Fruit fly (Drosophila melanogaster) whole organism, embryonic: ENCODE results near the gene CG6870.
A peak's percentile ranks its signal among the peaks of the same experiment; 100 is the strongest.

Source experiments
- ATbp ChIP-seq: fragments of 200-800 bp; sonication (Bioruptor generic); optimal IDR thresholded peaks from 2 replicates; lab custom pipeline; 2017; ENCODE audit warnings: missing biosample characterization, mild to moderate bottlenecking, missing genetic modification characterization, missing genetic modification reagents
- BEAF-32 ChIP-seq: fragments of 200-800 bp; sonication (Bioruptor generic); optimal IDR thresholded peaks from 3 replicates; lab custom pipeline; 2017; ENCODE audit warnings: missing biosample characterization, missing genetic modification characterization, mild to moderate bottlenecking, moderate library complexity, missing genetic modification reagents
- Bgb ChIP-seq: fragments of 200-800 bp; sonication (Bioruptor generic); IDR thresholded peaks from 2 replicates; pipeline ENCODE4 v1.3.6; 2022; ENCODE audit warnings: missing biosample characterization, missing genetic modification characterization; ENCODE audit not compliant: partially characterized antibody
- CG10543 ChIP-seq: fragments of 200-800 bp; sonication (Bioruptor generic); optimal IDR thresholded peaks from 3 replicates; lab custom pipeline; 2017; ENCODE audit warnings: missing biosample characterization, mild to moderate bottlenecking, missing genetic modification characterization, moderate library complexity
- CG11504 ChIP-seq: fragments of 200-800 bp; sonication (Bioruptor generic); optimal IDR thresholded peaks from 3 replicates; lab custom pipeline; 2019; ENCODE audit warnings: missing biosample characterization, mild to moderate bottlenecking, missing genetic modification characterization, moderate library complexity
- CG13287 ChIP-seq: fragments of 200-800 bp; sonication (Bioruptor generic); IDR thresholded peaks from 2 replicates; pipeline ENCODE4 v1.3.6; 2022; ENCODE audit warnings: missing biosample characterization, missing genetic modification characterization; ENCODE audit not compliant: partially characterized antibody
- CG14667 ChIP-seq: fragments of 200-800 bp; sonication (Bioruptor generic); IDR thresholded peaks from 2 replicates; pipeline ENCODE4 v1.3.6; 2022; ENCODE audit warnings: missing biosample characterization, missing genetic modification characterization
- CG15514 ChIP-seq: fragments of 200-800 bp; sonication (Bioruptor generic); optimal IDR thresholded peaks from 3 replicates; lab custom pipeline; 2017; ENCODE audit warnings: missing biosample characterization, missing genetic modification characterization, mild to moderate bottlenecking, moderate library complexity, missing genetic modification reagents
- CG15601 ChIP-seq: fragments of 200-800 bp; sonication (Bioruptor generic); optimal IDR thresholded peaks from 3 replicates; lab custom pipeline; 2019; ENCODE audit warnings: missing biosample characterization, mild to moderate bottlenecking, missing genetic modification characterization, moderate library complexity
- CG1602 ChIP-seq: fragments of 200-800 bp; sonication (Bioruptor generic); optimal IDR thresholded peaks from 3 replicates; lab custom pipeline; 2016; ENCODE audit warnings: missing biosample characterization, missing genetic modification characterization
- CG1603 ChIP-seq: fragments of 200-800 bp; sonication (Bioruptor generic); optimal IDR thresholded peaks from 2 replicates; lab custom pipeline; 2019; ENCODE audit warnings: missing biosample characterization, mild to moderate bottlenecking, missing genetic modification characterization, moderate library complexity
- CG16813 ChIP-seq: fragments of 200-800 bp; sonication (Bioruptor generic); IDR thresholded peaks from 3 replicates; pipeline ENCODE4 v1.3.6; 2022; ENCODE audit warnings: missing biosample characterization, missing genetic modification characterization; ENCODE audit not compliant: partially characterized antibody
- CG2116 ChIP-seq: fragments of 200-800 bp; sonication (Bioruptor generic); optimal IDR thresholded peaks from 3 replicates; lab custom pipeline; 2018; ENCODE audit warnings: missing biosample characterization, mild to moderate bottlenecking, missing genetic modification characterization
- CG2199 ChIP-seq: fragments of 200-800 bp; sonication (Bioruptor generic); IDR thresholded peaks from 3 replicates; pipeline ENCODE4 v1.3.6; 2022; ENCODE audit warnings: missing biosample characterization, missing genetic modification characterization
- CG30020 ChIP-seq: fragments of 200-800 bp; optimal IDR thresholded peaks from 2 replicates; lab custom pipeline; 2019; ENCODE audit warnings: missing biosample characterization, mild to moderate bottlenecking, missing genetic modification characterization, moderate library complexity
- CG3065 ChIP-seq: fragments of 200-800 bp; sonication (Bioruptor generic); optimal IDR thresholded peaks from 2 replicates; lab custom pipeline; 2016; ENCODE audit warnings: missing biosample characterization, missing genetic modification characterization
- CG33213 ChIP-seq: fragments of 200-800 bp; sonication (Bioruptor generic); optimal IDR thresholded peaks from 3 replicates; lab custom pipeline; 2016; ENCODE audit warnings: missing biosample characterization, missing genetic modification characterization
- CG34224 ChIP-seq: fragments of 200-800 bp; sonication (Bioruptor generic); IDR thresholded peaks from 3 replicates; pipeline ENCODE4 v1.3.6; 2022; ENCODE audit warnings: missing biosample characterization, missing genetic modification characterization; ENCODE audit not compliant: partially characterized antibody
- CG4820 ChIP-seq: fragments of 200-800 bp; sonication (Bioruptor generic); optimal IDR thresholded peaks from 3 replicates; lab custom pipeline; 2016; ENCODE audit warnings: missing biosample characterization, missing genetic modification characterization
- CG6791 ChIP-seq: fragments of 200-800 bp; sonication (Bioruptor generic); IDR thresholded peaks from 3 replicates; pipeline ENCODE4 v1.3.6; 2022; ENCODE audit warnings: missing biosample characterization, missing genetic modification characterization; ENCODE audit not compliant: partially characterized antibody
- CG8765 ChIP-seq: fragments of 200-800 bp; sonication (Bioruptor generic); IDR thresholded peaks from 2 replicates; pipeline ENCODE4 v1.3.6; 2022; ENCODE audit warnings: missing biosample characterization, missing genetic modification characterization
- CG9215 ChIP-seq: fragments of 200-800 bp; sonication (Bioruptor generic); IDR thresholded peaks from 2 replicates; pipeline ENCODE4 v1.3.6; 2022; ENCODE audit warnings: missing biosample characterization, missing genetic modification characterization
- CG9797 ChIP-seq: fragments of 200-800 bp; sonication (Bioruptor generic); optimal IDR thresholded peaks from 3 replicates; lab custom pipeline; 2018; ENCODE audit warnings: missing biosample characterization, mild to moderate bottlenecking, missing genetic modification characterization
- CTCF ChIP-seq: fragments of 200-800 bp; sonication (Bioruptor generic); optimal IDR thresholded peaks from 2 replicates; lab custom pipeline; 2017; ENCODE audit warnings: missing biosample characterization, mild to moderate bottlenecking, missing genetic modification characterization, moderate library complexity
- CoRest ChIP-seq: fragments of 200-800 bp; sonication (Bioruptor generic); optimal IDR thresholded peaks from 3 replicates; lab custom pipeline; 2018; ENCODE audit warnings: missing biosample characterization, mild to moderate bottlenecking, missing genetic modification characterization, moderate library complexity
- Dll ChIP-seq: fragments of 200-800 bp; sonication (Bioruptor generic); IDR thresholded peaks from 4 replicates; pipeline ENCODE4 v1.3.6; 2022; ENCODE audit warnings: missing biosample characterization, missing genetic modification characterization; ENCODE audit not compliant: partially characterized antibody
- Dp ChIP-seq: fragments of 200-800 bp; sonication (Bioruptor generic); optimal IDR thresholded peaks from 2 replicates; lab custom pipeline; 2018; ENCODE audit warnings: missing biosample characterization, mild to moderate bottlenecking, missing genetic modification characterization, moderate library complexity
- E2f2 ChIP-seq: fragments of 200-800 bp; sonication (Bioruptor generic); IDR thresholded peaks from 2 replicates; pipeline ENCODE4 v1.3.6; 2022; ENCODE audit warnings: missing biosample characterization, missing genetic modification characterization
- Ets97D ChIP-seq: fragments of 200-800 bp; sonication (Bioruptor generic); optimal IDR thresholded peaks from 3 replicates; lab custom pipeline; 2016; ENCODE audit warnings: missing biosample characterization, missing genetic modification characterization
- HmgD ChIP-seq: fragments of 200-800 bp; sonication (Bioruptor generic); optimal IDR thresholded peaks from 3 replicates; lab custom pipeline; 2016; ENCODE audit warnings: missing biosample characterization, missing genetic modification characterization
- Hmr ChIP-seq: fragments of 200-800 bp; sonication (Bioruptor generic); optimal IDR thresholded peaks from 3 replicates; lab custom pipeline; 2017; ENCODE audit warnings: mild to moderate bottlenecking, missing biosample characterization, missing genetic modification reagents, missing genetic modification characterization
- Lhr ChIP-seq: fragments of 200-800 bp; sonication (Bioruptor generic); optimal IDR thresholded peaks from 3 replicates; lab custom pipeline; 2017; ENCODE audit warnings: mild to moderate bottlenecking, missing biosample characterization, missing genetic modification reagents, missing genetic modification characterization
- Med ChIP-seq: fragments of 200-800 bp; sonication (Bioruptor generic); peaks from one replicate; lab custom pipeline; 2016; ENCODE audit warnings: missing biosample characterization, missing genetic modification characterization, mild to moderate bottlenecking, inconsistent platforms, moderate library complexity
- Neu2 ChIP-seq: fragments of 200-800 bp; sonication (Bioruptor generic); optimal IDR thresholded peaks from 3 replicates; lab custom pipeline; 2016; ENCODE audit warnings: missing biosample characterization, missing genetic modification characterization, borderline replicate concordance
- Sry-δ ChIP-seq: fragments of 200-800 bp; sonication (Bioruptor generic); optimal IDR thresholded peaks from 2 replicates; lab custom pipeline; 2016; ENCODE audit warnings: missing biosample characterization, missing genetic modification characterization
- amos ChIP-seq: fragments of 200-800 bp; sonication (Bioruptor generic); IDR thresholded peaks from 2 replicates; pipeline ENCODE4 v1.3.6; 2022; ENCODE audit warnings: missing biosample characterization, missing genetic modification characterization; ENCODE audit not compliant: partially characterized antibody
- bab2 ChIP-seq: fragments of 200-800 bp; sonication (Bioruptor generic); optimal IDR thresholded peaks from 2 replicates; lab custom pipeline; 2016; ENCODE audit warnings: missing biosample characterization, missing genetic modification characterization
- br ChIP-seq: fragments of >200 bp; optimal IDR thresholded peaks from 2 replicates; lab custom pipeline; 2017
- cato ChIP-seq: fragments of 200-800 bp; sonication (Bioruptor generic); optimal IDR thresholded peaks from 2 replicates; lab custom pipeline; 2016; ENCODE audit warnings: missing biosample characterization, missing genetic modification characterization, borderline replicate concordance
- da ChIP-seq: fragments of 200-800 bp; sonication (Bioruptor generic); optimal IDR thresholded peaks from 2 replicates; lab custom pipeline; 2016; ENCODE audit warnings: missing biosample characterization, missing genetic modification characterization
- fd102C ChIP-seq: fragments of 200-800 bp; sonication (Bioruptor generic); optimal IDR thresholded peaks from 2 replicates; lab custom pipeline; 2018; ENCODE audit warnings: missing biosample characterization, mild to moderate bottlenecking, missing genetic modification characterization, moderate library complexity
- gfzf ChIP-seq: fragments of 200-800 bp; sonication (Bioruptor generic); optimal IDR thresholded peaks from 2 replicates; lab custom pipeline; 2016; ENCODE audit warnings: missing biosample characterization, mild to moderate bottlenecking, missing genetic modification characterization, moderate library complexity
- grau ChIP-seq: fragments of 200-800 bp; optimal IDR thresholded peaks from 3 replicates; lab custom pipeline; 2019; ENCODE audit warnings: missing biosample characterization, mild to moderate bottlenecking, missing genetic modification characterization, moderate library complexity
- nerfin-1 ChIP-seq: fragments of 200-800 bp; sonication (Bioruptor generic); optimal IDR thresholded peaks from 3 replicates; lab custom pipeline; 2019; ENCODE audit warnings: missing biosample characterization, mild to moderate bottlenecking, missing genetic modification characterization, moderate library complexity
- peb ChIP-seq: fragments of 200-800 bp; sonication (Bioruptor generic); IDR thresholded peaks from 2 replicates; pipeline ENCODE4 v1.3.6; 2022; ENCODE audit warnings: missing biosample characterization, missing genetic modification characterization
- pita ChIP-seq: fragments of 200-800 bp; sonication (Bioruptor generic); optimal IDR thresholded peaks from 2 replicates; lab custom pipeline; 2017; ENCODE audit warnings: missing biosample characterization, mild to moderate bottlenecking, missing genetic modification characterization
- pzg ChIP-seq: fragments of 200-800 bp; sonication (Bioruptor generic); optimal IDR thresholded peaks from 3 replicates; lab custom pipeline; 2018; ENCODE audit warnings: missing biosample characterization, mild to moderate bottlenecking, missing genetic modification characterization, moderate library complexity
- ssp ChIP-seq: fragments of 200-800 bp; sonication (Bioruptor generic); IDR thresholded peaks from 2 replicates; pipeline ENCODE4 v1.3.6; 2022; ENCODE audit warnings: missing biosample characterization, missing genetic modification characterization
- stwl ChIP-seq: fragments of 200-800 bp; sonication (Bioruptor generic); optimal IDR thresholded peaks from 3 replicates; lab custom pipeline; 2018; ENCODE audit warnings: missing biosample characterization, mild to moderate bottlenecking, missing genetic modification characterization, moderate library complexity
- vfl ChIP-seq: fragments of 200-800 bp; sonication (Bioruptor generic); optimal IDR thresholded peaks from 2 replicates; lab custom pipeline; 2016; ENCODE audit warnings: missing biosample characterization, missing genetic modification characterization

The CG6870 gene

DNA sequence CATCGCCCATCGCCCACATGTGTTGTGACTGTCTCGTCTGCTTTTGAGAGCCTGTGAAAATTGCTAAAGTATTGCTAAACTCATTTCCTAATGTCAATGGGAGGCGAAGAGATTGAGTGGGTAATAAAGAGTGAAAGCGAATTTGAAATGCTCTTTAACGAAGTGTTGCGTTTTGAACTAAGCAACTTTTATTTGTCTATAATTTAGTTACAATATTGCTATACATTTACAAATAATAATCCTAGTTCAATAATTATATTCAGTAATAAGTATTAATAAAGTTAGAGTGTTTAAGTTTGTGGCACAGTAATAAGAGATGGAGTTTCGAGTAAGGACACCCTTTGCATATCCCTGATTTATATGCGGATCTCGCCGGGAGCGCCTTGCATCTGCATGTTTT is 23.4 kb upstream of the CG6870 start (continued):
- TF ChIP-seq CG14667 (GFP tag; lab: Robert Waterston, UW) (no peak), grau (tag; lab: Kevin White, UChicago) (no peak), br (no peak), CG9215 (no peak), vfl (GFP tag; lab: Kevin White, UChicago) (no peak), ATbp (GFP tag; lab: Kevin White, UChicago) (no peak), cato (GFP tag; lab: Kevin White, UChicago) (no peak), CG10543 (no peak), CG8765 (no peak), bab2 (no peak), CG2199 (GFP tag; lab: Robert Waterston, UW) (no peak)

DNA sequence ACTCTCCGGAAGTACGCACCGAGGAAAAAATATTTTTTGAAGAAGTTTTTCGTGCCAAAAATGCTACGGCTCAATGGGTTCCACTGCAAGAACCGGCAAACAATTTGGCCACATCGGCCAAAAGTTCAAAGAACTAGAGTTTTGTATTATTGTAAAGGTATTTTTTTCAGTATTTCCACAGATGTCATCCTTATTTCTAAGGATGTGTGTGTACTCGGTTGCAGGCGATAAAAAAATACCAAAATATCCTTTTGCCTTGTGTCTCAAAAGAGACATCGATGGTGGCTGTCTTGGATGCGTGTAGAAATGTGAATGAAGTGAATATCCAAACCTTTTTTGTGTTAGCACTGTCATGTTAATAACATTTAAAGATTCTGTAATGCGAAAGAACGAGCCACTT is 11.1 kb upstream of the CG6870 start:
- TF ChIP-seq CG15601 (peak; percentile 7), Hmr (GFP tag; lab: Kevin White, UChicago) (peak; percentile 50), stwl (tag; lab: Kevin White, UChicago) (peak; percentile 97), ssp (no peak), Dll (GFP tag; lab: Robert Waterston, UW) (peak; percentile 30; the same call in 1 of the 4 replicates), CG2116 (GFP tag; lab: Kevin White, UChicago) (peak; percentile 27), CG1603 (peak; percentile 29), CG3065 (GFP tag; lab: Kevin White, UChicago) (no peak), gfzf (GFP tag; lab: Kevin White, UChicago) (peak; percentile 57), Bgb (GFP tag; lab: Robert Waterston, UW) (peak; percentile 60), CG9797 (GFP tag; lab: Kevin White, UChicago) (peak; percentile 34), Sry-δ (GFP tag; lab: Kevin White, UChicago) (peak; percentile 62), BEAF-32 (GFP tag; lab: Kevin White, UChicago) (peak; percentile 49), CG15514 (GFP tag; lab: Kevin White, UChicago) (peak; percentile 98), E2f2 (GFP tag; lab: Robert Waterston, UW) (peak; percentile 64), CG33213 (GFP tag; lab: Kevin White, UChicago) (peak; percentile 43), fd102C (GFP tag; lab: Kevin White, UChicago) (no peak), CG11504 (tag; lab: Kevin White, UChicago) (peak; percentile 27), CG34224 (GFP tag; lab: Robert Waterston, UW) (peak; percentile 21; the same call in 1 of the 3 replicates), Med (no peak), CG16813 (peak; percentile 59), Ets97D (GFP tag; lab: Kevin White, UChicago) (peak; percentile 36), Lhr (GFP tag; lab: Kevin White, UChicago) (peak; percentile 60), da (GFP tag; lab: Kevin White, UChicago) (no peak), CG4820 (GFP tag; lab: Kevin White, UChicago) (no peak), CG1602 (GFP tag; lab: Kevin White, UChicago) (no peak), pzg (GFP tag; lab: Kevin White, UChicago) (peak; percentile 57), CoRest (tag; lab: Kevin White, UChicago) (peak; percentile 1), pita (GFP tag; lab: Kevin White, UChicago) (peak; percentile 70), peb (GFP tag; lab: Robert Waterston, UW) (no peak), Neu2 (GFP tag; lab: Kevin White, UChicago) (no peak), HmgD (GFP tag; lab: Kevin White, UChicago) (peak; percentile 43), amos (GFP tag; lab: Robert Waterston, UW) (peak; percentile 43), CG13287 (peak; percentile 19; the same call in 1 of the 2 replicates), CG30020 (no peak), nerfin-1 (peak; percentile 1), CG6791 (GFP tag; lab: Robert Waterston, UW) (0 out of 3 replicates have a peak, but pooled peaks have one; percentile 45), CTCF (GFP tag; lab: Kevin White, UChicago) (peak; percentile 79), Dp (peak; percentile 63)
- TF ChIP-seq, all 482 proteins: peak for 29
